Worm (Caenorhabditis elegans) whole organism, young adult: Measurements from ENCODE around the gene C09B9.4.

Experiments
- F33H1.4 ChIP-seq: fragments of 200-800 bp; sonication (Bioruptor generic); IDR thresholded peaks from 2 replicates; pipeline ENCODE4 v1.3.6; 2022; ENCODE audit warnings: missing genetic modification reagents, missing genetic modification characterization, missing compliant biosample characterization
- T07F8.4 ChIP-seq: sonication (generic microtip); optimal IDR thresholded peaks from 2 replicates; lab custom pipeline; 2016; ENCODE audit warnings: mild to moderate bottlenecking, missing genetic modification characterization, moderate library complexity, missing compliant biosample characterization
- aptf-2 ChIP-seq: fragments of 200-800 bp; sonication (Bioruptor generic); conservative IDR thresholded peaks from 2 replicates; pipeline ENCODE4 v1.3.6; 2022; ENCODE audit warnings: missing genetic modification reagents, missing genetic modification characterization, missing compliant biosample characterization
- ceh-40 ChIP-seq: fragments of 200-800 bp; sonication (Bioruptor generic); IDR thresholded peaks from 2 replicates; pipeline ENCODE4 v1.3.6; 2022; ENCODE audit warnings: missing genetic modification characterization, missing compliant biosample characterization
- ceh-58 ChIP-seq: fragments of 200-800 bp; sonication (Bioruptor generic); IDR thresholded peaks from 2 replicates; pipeline ENCODE4 v1.3.6; 2022; ENCODE audit warnings: missing genetic modification characterization, missing compliant biosample characterization
- fkh-3 ChIP-seq: sonication (generic microtip); optimal IDR thresholded peaks from 2 replicates; lab custom pipeline; 2016; ENCODE audit warnings: mild to moderate bottlenecking, missing genetic modification characterization, missing compliant biosample characterization
- lin-54 ChIP-seq: fragments of 200-800 bp; sonication (Bioruptor generic); optimal IDR thresholded peaks from 2 replicates; lab custom pipeline; 2018; ENCODE audit warnings: mild to moderate bottlenecking, missing genetic modification characterization, missing compliant biosample characterization
- repo-1 ChIP-seq: sonication (generic microtip); optimal IDR thresholded peaks from 2 replicates; lab custom pipeline; 2017; ENCODE audit warnings: mild to moderate bottlenecking, missing genetic modification characterization, missing compliant biosample characterization

DNA sequence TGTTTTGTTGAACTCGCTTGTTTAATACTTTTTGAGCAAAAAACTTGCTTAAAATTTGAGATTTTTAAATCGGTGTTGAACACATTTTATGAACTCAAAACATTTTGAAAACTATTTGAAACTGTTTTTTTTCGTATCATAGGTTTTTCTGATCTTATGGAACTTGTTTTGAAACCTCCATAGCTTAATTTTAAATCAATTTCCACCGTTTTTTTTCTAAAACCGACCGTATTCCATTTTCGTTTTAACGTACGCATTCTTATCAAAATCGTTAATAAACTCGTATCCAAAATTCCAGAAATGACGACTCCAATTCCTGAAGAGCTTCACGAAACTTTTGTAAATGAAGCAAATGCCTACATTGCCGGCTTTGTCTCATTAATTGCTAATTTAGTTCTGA lies 24.8 kb downstream of the C09B9.4 start, which contains the start of gene srm-2:
- TF ChIP-seq lin-54 (GFP tag; lab: Kevin White, UChicago) (no peak), repo-1 (tag; lab: Kevin White, UChicago) (no peak), ceh-40 (no peak), fkh-3 (tag; lab: Kevin White, UChicago) (no peak), F33H1.4 (GFP tag; lab: Robert Waterston, UW) (no peak), T07F8.4 (no peak), aptf-2 (GFP tag; lab: Robert Waterston, UW) (no peak), ceh-58 (no peak)
